Worm (Caenorhabditis elegans) whole organism, L1 larva: ENCODE data around the gene ugt-2.

Experiments
- C04F5.9 ChIP-seq: sonication (generic microtip); optimal IDR thresholded peaks from 2 replicates; lab custom pipeline; 2016; ENCODE audit warnings: missing genetic modification characterization, missing compliant biosample characterization
- F16B12.6 ChIP-seq: fragments of 150-350 bp; optimal IDR thresholded peaks from 2 replicates; lab custom pipeline; 2014; ENCODE audit warnings: missing biosample characterization, missing genetic modification characterization
- Y116A8C.19 ChIP-seq: sonication (generic microtip); optimal IDR thresholded peaks from 2 replicates; lab custom pipeline; 2016; ENCODE audit warnings: missing compliant biosample characterization, missing genetic modification characterization, borderline replicate concordance
- aha-1 ChIP-seq: fragments of 150-350 bp; optimal IDR thresholded peaks from 2 replicates; lab custom pipeline; 2014; ENCODE audit warnings: missing biosample characterization, missing genetic modification characterization
- alr-1 ChIP-seq: fragments of 200-800 bp; sonication (Bioruptor generic); optimal IDR thresholded peaks from 2 replicates; lab custom pipeline; 2018; ENCODE audit warnings: borderline replicate concordance, mild to moderate bottlenecking, missing genetic modification characterization, missing compliant biosample characterization
- blmp-1 ChIP-seq: fragments of 150-350 bp; optimal IDR thresholded peaks from 2 replicates; lab custom pipeline; 2014; ENCODE audit warnings: missing biosample characterization, missing genetic modification characterization
- ceh-82 ChIP-seq, 3 experiments: fragments of 150-350 bp in 1 of 3; sonication (generic microtip) in 2 of 3; optimal IDR thresholded peaks; 2 replicates each; lab custom pipeline; 2014 to 2017; ENCODE audit warnings: missing biosample characterization in 3 of 3, missing genetic modification characterization in 3 of 3
- ces-1 ChIP-seq: fragments of 150-350 bp; optimal IDR thresholded peaks from 2 replicates; lab custom pipeline; 2014; ENCODE audit warnings: missing biosample characterization, missing genetic modification reagents, missing genetic modification characterization
- dpl-1 ChIP-seq, 3 experiments: fragments of 150-350 bp in 2 of 3; sonication (generic microtip) in 1 of 3; optimal IDR thresholded peaks; 2 replicates each; lab custom pipeline; 2014 to 2017; ENCODE audit warnings: missing biosample characterization in 3 of 3, missing genetic modification characterization in 3 of 3, missing genetic modification reagents in 3 of 3
- dsc-1 ChIP-seq: sonication (generic microtip); optimal IDR thresholded peaks from 2 replicates; lab custom pipeline; 2016; ENCODE audit warnings: mild to moderate bottlenecking, missing genetic modification characterization, missing compliant biosample characterization
- efl-1 ChIP-seq, 4 experiments: fragments of 150-350 bp; optimal IDR thresholded peaks in 3 of 4; peaks in 1 of 4; 1 replicate in 1 of 4; 2 replicates in 3 of 4; lab custom pipeline; 2014; ENCODE audit warnings: missing biosample characterization in 2 of 4, missing genetic modification characterization in 2 of 4, missing genetic modification reagents in 2 of 4
- efl-3 ChIP-seq: fragments of 200-800 bp; sonication (Bioruptor generic); optimal IDR thresholded peaks from 2 replicates; lab custom pipeline; 2018; ENCODE audit warnings: mild to moderate bottlenecking, missing genetic modification characterization, missing compliant biosample characterization
- egl-27 ChIP-seq, 2 experiments: fragments of 150-350 bp in 1 of 2; sonication (generic microtip); optimal IDR thresholded peaks; 3 replicates each; lab custom pipeline; 2017 to 2018; ENCODE audit warnings: missing biosample characterization in 2 of 2, missing genetic modification characterization in 2 of 2, missing genetic modification reagents in 2 of 2
- elt-2 ChIP-seq: sonication (generic microtip); optimal IDR thresholded peaks from 2 replicates; lab custom pipeline; 2016; ENCODE audit warnings: missing genetic modification characterization, mild to moderate bottlenecking, inconsistent platforms, missing compliant biosample characterization, missing genetic modification reagents
- fkh-4 ChIP-seq: sonication (generic microtip); optimal IDR thresholded peaks from 2 replicates; lab custom pipeline; 2016; ENCODE audit warnings: missing compliant biosample characterization, missing genetic modification characterization, borderline replicate concordance
- hlh-17 ChIP-seq: fragments of 200-800 bp; sonication (Bioruptor generic); optimal IDR thresholded peaks from 2 replicates; lab custom pipeline; 2018; ENCODE audit warnings: missing genetic modification characterization, mild to moderate bottlenecking, missing compliant biosample characterization, moderate library complexity, borderline replicate concordance
- hpl-2 ChIP-seq: fragments of 150-350 bp; optimal IDR thresholded peaks from 2 replicates; lab custom pipeline; 2014; ENCODE audit warnings: missing biosample characterization, missing genetic modification reagents, missing genetic modification characterization
- irx-1 ChIP-seq: sonication (generic microtip); optimal IDR thresholded peaks from 2 replicates; lab custom pipeline; 2016; ENCODE audit warnings: missing genetic modification characterization, missing compliant biosample characterization
- jun-1 ChIP-seq: fragments of 150-350 bp; optimal IDR thresholded peaks from 2 replicates; lab custom pipeline; 2014; ENCODE audit warnings: missing biosample characterization, missing genetic modification reagents, missing genetic modification characterization
- lin-15B ChIP-seq: fragments of 150-350 bp; sonication (generic microtip); optimal IDR thresholded peaks from 3 replicates; lab custom pipeline; 2014; ENCODE audit warnings: missing biosample characterization, missing genetic modification characterization
- lin-35 ChIP-seq, 2 experiments: fragments of 150-350 bp; optimal IDR thresholded peaks; 2 replicates each; lab custom pipeline; 2014; ENCODE audit warnings: missing biosample characterization in 2 of 2, missing genetic modification characterization in 2 of 2, missing genetic modification reagents in 2 of 2
- lsy-2 ChIP-seq, 2 experiments: fragments of 150-350 bp; optimal IDR thresholded peaks; 2 replicates each; lab custom pipeline; 2014; ENCODE audit warnings: missing biosample characterization in 2 of 2, missing genetic modification characterization in 2 of 2
- mdl-1 ChIP-seq, 2 experiments: fragments of 150-350 bp; optimal IDR thresholded peaks; 2 replicates each; lab custom pipeline; 2014 to 2017; ENCODE audit warnings: missing biosample characterization in 2 of 2, missing genetic modification characterization in 2 of 2, inconsistent platforms in 1 of 2
- nhr-11 ChIP-seq: fragments of 150-350 bp; optimal IDR thresholded peaks from 2 replicates; lab custom pipeline; 2014; ENCODE audit warnings: missing biosample characterization, missing genetic modification characterization
- nhr-12 ChIP-seq: sonication (generic microtip); optimal IDR thresholded peaks from 2 replicates; lab custom pipeline; 2017; ENCODE audit warnings: missing biosample characterization, missing genetic modification characterization
- nhr-237 ChIP-seq: fragments of 150-350 bp; optimal IDR thresholded peaks from 2 replicates; lab custom pipeline; 2014; ENCODE audit warnings: missing biosample characterization, missing genetic modification characterization
- nhr-71 ChIP-seq: sonication (generic microtip); optimal IDR thresholded peaks from 2 replicates; lab custom pipeline; 2016; ENCODE audit warnings: mild to moderate bottlenecking, missing genetic modification characterization, moderate library complexity, missing compliant biosample characterization
- nhr-76 ChIP-seq: sonication (generic microtip); optimal IDR thresholded peaks from 2 replicates; lab custom pipeline; 2017; ENCODE audit warnings: missing biosample characterization, missing genetic modification characterization
- nhr-84 ChIP-seq: sonication (generic microtip); optimal IDR thresholded peaks from 2 replicates; lab custom pipeline; 2017; ENCODE audit warnings: missing biosample characterization, missing genetic modification characterization
- nhr-90 ChIP-seq: sonication (generic microtip); optimal IDR thresholded peaks from 2 replicates; lab custom pipeline; 2016; ENCODE audit warnings: mild to moderate bottlenecking, missing genetic modification characterization, missing compliant biosample characterization; ENCODE audit not compliant: poor library complexity
- pag-3 ChIP-seq: sonication (generic microtip); optimal IDR thresholded peaks from 2 replicates; lab custom pipeline; 2017; ENCODE audit warnings: missing genetic modification characterization, mild to moderate bottlenecking, missing compliant biosample characterization, antibody characterized with exemption, borderline replicate concordance; ENCODE audit not compliant: insufficient read depth
- rnt-1 ChIP-seq: sonication (generic microtip); optimal IDR thresholded peaks from 2 replicates; lab custom pipeline; 2016; ENCODE audit warnings: mild to moderate bottlenecking, missing genetic modification characterization, moderate library complexity, missing compliant biosample characterization
- skn-1 ChIP-seq: fragments of 150-350 bp; optimal IDR thresholded peaks from 2 replicates; lab custom pipeline; 2014; ENCODE audit warnings: missing biosample characterization, missing genetic modification characterization
- sptf-1 ChIP-seq: fragments of 150-350 bp; optimal IDR thresholded peaks from 2 replicates; lab custom pipeline; 2014; ENCODE audit warnings: missing biosample characterization, missing genetic modification characterization
- tbx-2 ChIP-seq: sonication (generic microtip); optimal IDR thresholded peaks from 2 replicates; lab custom pipeline; 2016; ENCODE audit warnings: missing genetic modification characterization, missing compliant biosample characterization
- unc-130 ChIP-seq: fragments of 150-350 bp; optimal IDR thresholded peaks from 2 replicates; lab custom pipeline; 2017; ENCODE audit warnings: missing biosample characterization, missing genetic modification characterization, inconsistent platforms
- unc-30 ChIP-seq: sonication (generic microtip); optimal IDR thresholded peaks from 2 replicates; lab custom pipeline; 2017; ENCODE audit warnings: missing biosample characterization, missing genetic modification characterization
- unc-62 ChIP-seq: fragments of 150-350 bp; optimal IDR thresholded peaks from 2 replicates; lab custom pipeline; 2014; ENCODE audit warnings: missing biosample characterization, missing genetic modification reagents, missing genetic modification characterization
- unc-86 ChIP-seq: sonication (generic microtip); optimal IDR thresholded peaks from 2 replicates; lab custom pipeline; 2016; ENCODE audit warnings: missing genetic modification characterization, missing compliant biosample characterization
- unc-98 ChIP-seq: fragments of 200-800 bp; sonication (Bioruptor generic); IDR thresholded peaks from 2 replicates; pipeline ENCODE4 v1.3.6; 2022; ENCODE audit warnings: missing genetic modification characterization, missing compliant biosample characterization
- zip-4 ChIP-seq: fragments of 200-800 bp; sonication (Bioruptor generic); optimal IDR thresholded peaks from 2 replicates; lab custom pipeline; 2018; ENCODE audit warnings: mild to moderate bottlenecking, missing genetic modification characterization, moderate library complexity, missing compliant biosample characterization
- ztf-11 ChIP-seq, 2 experiments: sonication (generic microtip); optimal IDR thresholded peaks; 2 replicates each; lab custom pipeline; 2016 to 2017; ENCODE audit warnings: missing genetic modification characterization in 2 of 2, missing biosample characterization in 1 of 2, missing compliant biosample characterization in 1 of 2

ugt-2 gene

ce11 chrV:10355773-10356335 lies 42.7 kb upstream of the ugt-2 start, which contains the start of gene sluh-7 (continued):
- no peak for TF ChIP-seq hlh-17 (GFP tag; lab: Kevin White, UChicago)
- no peak for TF ChIP-seq nhr-84 (tag; lab: Kevin White, UChicago)
- TF ChIP-seq efl-1 (optimal IDR thresholded peaks at IDR 0.05; lab: Kevin White, UChicago), result peak; percentile 80 to 95
- peak; percentile 95 to 99 for TF ChIP-seq efl-1 (GFP tag; optimal IDR thresholded peaks at IDR 0.05 in 1 of 2; lab: Kevin White, UChicago)
- TF ChIP-seq C04F5.9 (tag; lab: Kevin White, UChicago), result peak; percentile 79
- peak; percentile 22 for TF ChIP-seq unc-30

DNA sequence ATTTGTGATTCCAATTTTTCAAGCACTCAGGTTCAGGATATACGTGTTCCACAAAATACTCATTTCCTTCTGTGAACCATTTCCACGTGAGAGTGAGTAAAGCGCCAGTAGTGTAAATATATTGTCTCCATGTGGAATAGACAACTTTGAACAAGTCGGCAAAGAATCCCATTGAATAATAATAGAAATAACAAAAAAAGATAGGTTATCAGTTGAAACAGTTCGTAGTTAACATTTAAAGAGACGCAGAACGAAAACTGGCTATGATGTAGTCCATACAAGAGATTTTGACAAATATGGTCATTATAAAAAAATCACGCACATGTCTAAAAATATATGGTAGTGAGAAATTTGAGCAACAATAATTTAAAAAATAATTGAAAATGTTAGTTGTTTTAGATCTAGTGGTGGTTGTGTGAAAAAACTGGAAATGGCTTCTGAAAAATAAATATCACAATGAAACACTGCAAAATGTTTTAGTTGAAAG lies 41.1 kb upstream of the ugt-2 start, which contains the start of gene ceeh-2:
Gene ceeh-2 (minus strand): TSS at position 437 of the 487 bp plus-strand sequence.
- TF ChIP-seq lin-35 (GFP tag; optimal IDR thresholded peaks at IDR 0.05; lab: Kevin White, UChicago) (peak in 1 of 2 experiments; percentile 27), mdl-1 (tag; optimal IDR thresholded peaks at IDR 0.05; lab: Kevin White, UChicago) (no peak), efl-1 (optimal IDR thresholded peaks at IDR 0.05; lab: Kevin White, UChicago) (no peak), efl-1 (GFP tag; optimal IDR thresholded peaks at IDR 0.05 in 1 of 2; lab: Kevin White, UChicago) (peak in 1 of 2 experiments; percentile 80)

DNA sequence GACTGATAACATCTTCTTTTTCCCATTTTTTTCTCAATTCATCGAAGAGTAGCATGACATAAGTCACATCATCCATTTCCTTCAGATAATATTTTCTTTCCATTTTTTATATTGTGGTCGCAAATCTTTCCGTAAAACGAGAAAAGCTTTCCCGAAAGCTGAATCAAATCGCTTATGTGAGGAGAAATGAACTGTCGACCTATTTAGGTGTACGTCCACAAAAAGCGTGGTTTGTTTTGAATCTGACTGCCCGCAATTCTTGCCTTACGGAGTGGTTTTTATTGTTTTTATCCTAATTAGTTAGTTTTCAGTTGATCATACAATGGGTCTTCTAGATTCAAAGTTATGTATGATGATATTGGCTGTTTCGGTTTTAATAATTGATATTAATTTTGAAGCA lies 40.4 kb upstream of the ugt-2 start, which contains the start of gene ttll-15:
Gene ttll-15 (plus strand): TSS at position 301 of the 400 bp plus-strand sequence.
- TF ChIP-seq blmp-1 (tag; lab: Kevin White, UChicago) (peak; percentile 49), F16B12.6 (tag; lab: Kevin White, UChicago) (no peak)

DNA sequence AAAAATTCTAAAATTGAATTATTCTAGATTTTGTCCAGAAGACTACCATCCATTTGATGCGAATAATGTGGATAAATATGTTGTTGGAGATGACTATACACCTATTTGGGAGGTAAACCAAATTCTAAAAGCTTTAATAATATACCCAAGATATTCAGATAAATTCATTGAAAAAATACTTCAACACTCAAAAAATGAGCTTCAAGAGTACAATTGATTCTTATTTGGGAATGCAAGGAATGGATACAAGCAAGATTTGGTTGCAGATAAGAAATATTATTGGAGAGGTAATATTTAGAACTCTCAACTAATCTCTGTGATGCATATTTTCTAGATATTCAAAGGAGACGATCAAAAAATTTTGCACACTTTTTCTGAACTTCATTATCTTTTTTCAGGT lies 38.4 kb upstream of the ugt-2 start:
- no peak for TF ChIP-seq nhr-71 (tag; lab: Kevin White, UChicago)
- TF ChIP-seq unc-86 (tag; lab: Kevin White, UChicago), result no peak
- no peak for TF ChIP-seq pag-3
- TF ChIP-seq unc-130 (tag; lab: Kevin White, UChicago), result no peak
- TF ChIP-seq fkh-4 (tag; lab: Kevin White, UChicago), result no peak
- no peak for TF ChIP-seq nhr-90
- no peak for TF ChIP-seq elt-2
- no peak for TF ChIP-seq skn-1 (tag; lab: Kevin White, UChicago)
- no peak for TF ChIP-seq rnt-1 (tag; lab: Kevin White, UChicago)
- no peak for TF ChIP-seq egl-27 (tag; optimal IDR thresholded peaks at IDR 0.05; lab: Kevin White, UChicago)
- TF ChIP-seq dpl-1 (GFP tag; optimal IDR thresholded peaks at IDR 0.05; lab: Kevin White, UChicago), result no peak
- no peak for TF ChIP-seq unc-62 (GFP tag; lab: Kevin White, UChicago)
- TF ChIP-seq blmp-1 (tag; lab: Kevin White, UChicago), result no peak
- TF ChIP-seq lsy-2 (tag; optimal IDR thresholded peaks at IDR 0.05; lab: Kevin White, UChicago), result no peak
- no peak for TF ChIP-seq lin-15B (tag; lab: Kevin White, UChicago)
- TF ChIP-seq aha-1, result no peak
- TF ChIP-seq zip-4 (GFP tag; lab: Kevin White, UChicago), result no peak
- TF ChIP-seq irx-1, result no peak
- TF ChIP-seq Y116A8C.19 (tag; lab: Kevin White, UChicago), result no peak

ce11 chrV:10361830-10362397 lies 36.7 kb upstream of the ugt-2 start, which contains the start of gene cash-1:
Gene cash-1, plus strand, starts transcription at chrV:10362261.
- peak; percentile 71 for TF ChIP-seq tbx-2
- peak in 1 of 2 experiments; percentile 82 for TF ChIP-seq mdl-1 (tag; optimal IDR thresholded peaks at IDR 0.05; lab: Kevin White, UChicago)
- TF ChIP-seq egl-27 (tag; optimal IDR thresholded peaks at IDR 0.05; lab: Kevin White, UChicago), result no peak
- TF ChIP-seq elt-2, result peak; percentile 43
- no peak for TF ChIP-seq unc-98 (GFP tag; lab: Robert Waterston, UW)
- no peak for TF ChIP-seq nhr-12
- peak; percentile 6 to 77 (median 18) for TF ChIP-seq ceh-82 (tag; optimal IDR thresholded peaks at IDR 0.05; lab: Kevin White, UChicago)
- no peak for TF ChIP-seq nhr-76 (tag; lab: Kevin White, UChicago)
- no peak for TF ChIP-seq jun-1 (tag; lab: Kevin White, UChicago)
- TF ChIP-seq hpl-2, result peak; percentile 14
- no peak for TF ChIP-seq ztf-11 (tag; optimal IDR thresholded peaks at IDR 0.05; lab: Kevin White, UChicago)
- TF ChIP-seq alr-1 (tag; lab: Kevin White, UChicago), result no peak
- no peak for TF ChIP-seq sptf-1 (tag; lab: Kevin White, UChicago)
- no peak for TF ChIP-seq ces-1 (GFP tag; lab: Kevin White, UChicago)
- no peak for TF ChIP-seq efl-3 (GFP tag; lab: Kevin White, UChicago)
- TF ChIP-seq nhr-11 (tag; lab: Kevin White, UChicago), result no peak
- peak; percentile 12 for TF ChIP-seq dsc-1 (tag; lab: Kevin White, UChicago)
- TF ChIP-seq nhr-237 (tag; lab: Kevin White, UChicago), result no peak
